Worm (Caenorhabditis elegans): ENCODE data around the gene clec-227.

clec-227 gene

DNA sequence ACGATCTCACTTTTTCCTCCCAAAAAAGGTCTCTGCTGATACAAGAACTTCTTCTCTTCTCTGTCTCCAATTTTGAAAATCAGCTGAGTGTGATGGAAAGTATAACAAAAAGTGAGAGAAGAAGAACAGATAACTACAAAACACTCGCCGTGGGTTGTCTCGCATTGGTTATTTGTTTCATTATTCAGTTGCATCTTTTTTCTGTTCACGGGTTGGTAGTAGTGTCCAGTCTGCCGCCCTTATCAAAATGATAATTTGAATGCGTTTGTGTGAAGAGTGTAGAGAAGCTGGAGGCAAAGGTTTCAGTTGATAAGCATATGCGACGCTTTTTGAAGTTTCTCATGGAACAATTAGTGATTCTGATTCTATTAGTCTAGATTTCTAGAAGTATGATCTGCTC is 30.7 kb downstream of the clec-227 start:
- TF ChIP-seq nhr-237 (tag; optimal IDR thresholded peaks at IDR 0.05): no peak

DNA sequence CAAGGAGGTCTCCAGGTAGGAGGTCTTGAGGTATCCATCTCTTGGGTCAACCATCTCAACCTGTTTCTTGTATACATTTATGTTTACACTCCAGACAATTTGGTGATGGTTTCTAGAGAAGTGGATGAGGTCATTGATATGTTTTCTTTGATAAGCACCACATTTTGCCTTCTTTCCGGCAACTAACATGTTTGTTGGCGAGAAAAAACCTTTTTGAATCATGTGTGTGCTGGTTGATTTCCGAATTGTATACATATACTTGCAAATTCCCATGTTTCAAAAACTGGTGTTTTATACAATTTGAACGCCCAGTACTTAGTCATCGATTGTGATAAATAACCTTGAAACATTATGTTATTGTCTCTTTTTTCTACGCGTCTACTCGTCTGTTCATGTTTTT is 31.8 kb downstream of the clec-227 start:
- TF ChIP-seq lin-32 (GFP tag; optimal IDR thresholded peaks at IDR 0.05): no peak

DNA sequence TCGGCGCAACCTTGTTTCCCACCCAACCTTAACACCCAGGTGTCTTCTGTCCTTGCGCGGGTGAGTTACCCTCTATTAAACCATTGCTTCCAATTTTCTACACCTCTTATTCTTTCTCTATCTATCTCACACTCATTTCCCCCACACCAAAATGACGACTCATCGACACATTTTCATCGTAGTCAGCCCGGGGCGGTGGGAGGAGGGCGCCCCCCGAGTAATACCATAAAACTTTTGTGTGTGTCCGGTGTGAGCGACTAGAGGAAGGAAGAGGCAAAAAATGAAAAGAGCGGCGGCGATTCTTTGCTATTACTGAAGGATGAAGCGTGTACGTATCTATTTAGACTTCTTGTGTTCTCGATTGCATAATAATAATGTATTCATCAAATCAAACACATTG is 32.4 kb downstream of the clec-227 start:
- no peak for TF ChIP-seq pha-4 (tag; optimal IDR thresholded peaks at IDR 0.05)
- peak; percentile 29 for TF ChIP-seq M03D4.4 (tag; optimal IDR thresholded peaks at IDR 0.05)
- TF ChIP-seq elt-3 (tag; optimal IDR thresholded peaks at IDR 0.05): no peak
- TF ChIP-seq elt-1 (tag; optimal IDR thresholded peaks at IDR 0.05; ENCODE audit: borderline replicate concordance, insufficient read depth): no peak
- no peak for TF ChIP-seq lin-13 (tag; optimal IDR thresholded peaks at IDR 0.05)
- no peak for TF ChIP-seq sem-2 (GFP tag; optimal IDR thresholded peaks at IDR 0.05)
- peak; percentile 66 for TF ChIP-seq drap-1 (GFP tag; optimal IDR thresholded peaks at IDR 0.05)
- no peak for TF ChIP-seq ces-1 (GFP tag; optimal IDR thresholded peaks at IDR 0.05)
- no peak for TF ChIP-seq ceh-83 (GFP tag; optimal IDR thresholded peaks at IDR 0.05)
- no peak for TF ChIP-seq mab-5 (tag; optimal IDR thresholded peaks at IDR 0.05)
- TF ChIP-seq nhr-12 (tag; optimal IDR thresholded peaks at IDR 0.05): no peak

DNA sequence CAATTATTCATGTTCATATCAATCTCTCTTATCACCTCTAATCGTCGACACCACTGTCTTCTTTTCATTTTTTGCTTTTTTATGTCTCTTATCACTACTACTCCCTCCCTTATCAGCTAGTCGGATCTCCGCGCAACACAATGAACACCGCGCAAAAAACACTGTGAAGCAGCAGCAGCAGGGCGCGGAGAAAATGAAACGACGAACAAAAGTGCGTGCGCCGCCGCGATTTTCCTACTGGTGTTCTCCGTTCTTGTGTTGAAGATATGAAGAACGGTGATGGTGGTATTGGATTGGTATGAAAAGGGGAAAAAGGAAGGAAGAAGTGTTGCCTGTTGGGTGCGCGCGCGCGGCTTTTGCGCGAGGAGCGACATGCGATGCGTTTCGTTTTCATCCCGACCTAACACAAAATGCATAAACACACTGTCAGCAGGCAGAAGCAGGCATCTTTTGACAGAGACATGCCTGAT is 33.5 kb downstream of the clec-227 start:
- TF ChIP-seq nhr-76 (tag; optimal IDR thresholded peaks at IDR 0.05): no peak
- peak; percentile 7 for TF ChIP-seq sem-2 (GFP tag; optimal IDR thresholded peaks at IDR 0.05)
- no peak for TF ChIP-seq ceh-39 (tag; optimal IDR thresholded peaks at IDR 0.05)
- TF ChIP-seq sptf-1 (tag; optimal IDR thresholded peaks at IDR 0.05): peak; percentile 30
- TF ChIP-seq zip-8 (tag; optimal IDR thresholded peaks at IDR 0.05): no peak
- no peak for TF ChIP-seq bed-3 (GFP tag; optimal IDR thresholded peaks at IDR 0.05)
- peak; percentile 62 for TF ChIP-seq drap-1 (GFP tag; optimal IDR thresholded peaks at IDR 0.05)
- TF ChIP-seq lin-13 (tag; optimal IDR thresholded peaks at IDR 0.05): no peak
- no peak for TF ChIP-seq nhr-2 (tag; optimal IDR thresholded peaks at IDR 0.05)
- TF ChIP-seq elt-3 (tag; optimal IDR thresholded peaks at IDR 0.05): peak; percentile 14
- TF ChIP-seq M03D4.4 (tag; optimal IDR thresholded peaks at IDR 0.05): no peak
- peak; percentile 92 for TF ChIP-seq elt-1 (tag; optimal IDR thresholded peaks at IDR 0.05; ENCODE audit: borderline replicate concordance, insufficient read depth)
- TF ChIP-seq unc-62 (GFP tag; optimal IDR thresholded peaks at IDR 0.05): no peak
- TF ChIP-seq cnd-1 (tag; optimal IDR thresholded peaks at IDR 0.05): peak; percentile 15
- no peak for TF ChIP-seq nhr-12 (tag; optimal IDR thresholded peaks at IDR 0.05)
- no peak for TF ChIP-seq ceh-83 (GFP tag; optimal IDR thresholded peaks at IDR 0.05)
- TF ChIP-seq ces-1 (GFP tag; optimal IDR thresholded peaks at IDR 0.05): no peak
- TF ChIP-seq blmp-1 (tag; optimal IDR thresholded peaks at IDR 0.05): no peak
- TF ChIP-seq unc-120 (tag; optimal IDR thresholded peaks at IDR 0.05; ENCODE audit: poor library complexity, severe bottlenecking): no peak
- no peak for TF ChIP-seq nhr-237 (tag; optimal IDR thresholded peaks at IDR 0.05)
- no peak for TF ChIP-seq tbx-8 (GFP tag; optimal IDR thresholded peaks at IDR 0.05)
- TF ChIP-seq ztf-11 (tag; optimal IDR thresholded peaks at IDR 0.05): no peak
- TF ChIP-seq flh-1 (GFP tag; optimal IDR thresholded peaks at IDR 0.05): no peak
- no peak for TF ChIP-seq lin-32 (GFP tag; optimal IDR thresholded peaks at IDR 0.05)
- no peak for TF ChIP-seq hlh-1 (tag; optimal IDR thresholded peaks at IDR 0.05)
- TF ChIP-seq ham-2 (GFP tag; optimal IDR thresholded peaks at IDR 0.05): peak; percentile 95
- TF ChIP-seq unc-39 (tag; optimal IDR thresholded peaks at IDR 0.05): no peak
- TF ChIP-seq mep-1 (tag; optimal IDR thresholded peaks at IDR 0.05): no peak
- TF ChIP-seq mab-5 (tag; optimal IDR thresholded peaks at IDR 0.05): no peak
- TF ChIP-seq lsy-2 (tag; optimal IDR thresholded peaks at IDR 0.05): no peak
- TF ChIP-seq nhr-28 (tag; optimal IDR thresholded peaks at IDR 0.05): no peak
- no peak for TF ChIP-seq pha-4 (tag; optimal IDR thresholded peaks at IDR 0.05)
- TF ChIP-seq mls-2 (tag; optimal IDR thresholded peaks at IDR 0.05): no peak
- no peak for TF ChIP-seq ceh-43 (GFP tag; optimal IDR thresholded peaks at IDR 0.05)
- no peak for TF ChIP-seq snpc-4 (tag; optimal IDR thresholded peaks at IDR 0.05)
